Worm (Caenorhabditis elegans): ENCODE measurements around the gene C35B1.2.

ce11 chrIV:4080846-4081245 lies 5.2 kb upstream of the C35B1.2 start, which contains the start of the genes C35B1.9 and C35B1.3:
- TF ChIP-seq nhr-43 (tag; optimal IDR thresholded peaks at IDR 0.05; ENCODE audit: poor library complexity, severe bottlenecking) (no peak), unc-39 (tag; optimal IDR thresholded peaks at IDR 0.05) (no peak), snpc-4 (tag; optimal IDR thresholded peaks at IDR 0.05) (no peak), ceh-16 (tag; optimal IDR thresholded peaks at IDR 0.05) (no peak)
